Worm (Caenorhabditis elegans) whole organism, L3 larva: Measurements from ENCODE around the gene C07D8.6.

Source experiments
- R02D3.7 ChIP-seq: fragments of 150-350 bp; optimal IDR thresholded peaks from 2 replicates; lab custom pipeline; 2014; ENCODE audit warnings: missing biosample characterization, missing genetic modification characterization
- ZK546.5 ChIP-seq: sonication (generic microtip); optimal IDR thresholded peaks from 2 replicates; lab custom pipeline; 2017; ENCODE audit warnings: missing biosample characterization, missing genetic modification characterization
- aly-2 ChIP-seq: fragments of 150-350 bp; optimal IDR thresholded peaks from 2 replicates; lab custom pipeline; 2014; ENCODE audit warnings: missing biosample characterization, missing genetic modification characterization
- ceh-16 ChIP-seq: sonication (generic microtip); optimal IDR thresholded peaks from 2 replicates; lab custom pipeline; 2017; ENCODE audit warnings: missing biosample characterization, missing genetic modification characterization
- ceh-82 ChIP-seq: fragments of 150-350 bp; optimal IDR thresholded peaks from 2 replicates; lab custom pipeline; 2014; ENCODE audit warnings: missing biosample characterization, missing genetic modification characterization
- ceh-9 ChIP-seq: sonication (generic microtip); optimal IDR thresholded peaks from 2 replicates; lab custom pipeline; 2018; ENCODE audit warnings: missing biosample characterization, missing genetic modification characterization
- daf-12 ChIP-seq: fragments of 150-350 bp; optimal IDR thresholded peaks from 2 replicates; lab custom pipeline; 2014; ENCODE audit warnings: missing biosample characterization, missing genetic modification reagents, missing genetic modification characterization
- egl-27 ChIP-seq: sonication (generic microtip); optimal IDR thresholded peaks from 4 replicates; lab custom pipeline; 2017; ENCODE audit warnings: missing biosample characterization, missing genetic modification reagents, missing genetic modification characterization
- egl-5 ChIP-seq: fragments of 150-350 bp; optimal IDR thresholded peaks from 2 replicates; lab custom pipeline; 2017; ENCODE audit warnings: missing biosample characterization, missing genetic modification reagents, missing genetic modification characterization, inconsistent platforms
- elt-1 ChIP-seq: fragments of 150-350 bp; optimal IDR thresholded peaks from 2 replicates; lab custom pipeline; 2014; ENCODE audit warnings: missing biosample characterization, missing genetic modification characterization
- elt-2 ChIP-seq: sonication (generic microtip); optimal IDR thresholded peaks from 2 replicates; lab custom pipeline; 2016; ENCODE audit warnings: missing genetic modification reagents, mild to moderate bottlenecking, missing genetic modification characterization, missing compliant biosample characterization
- elt-3 ChIP-seq, 3 experiments: fragments of 150-350 bp in 1 of 3; sonication (generic microtip) in 2 of 3; optimal IDR thresholded peaks; 2 replicates in 2 of 3; 4 replicates in 1 of 3; lab custom pipeline; 2014 to 2017; ENCODE audit warnings: missing biosample characterization in 3 of 3, missing genetic modification characterization in 3 of 3
- eor-1 ChIP-seq, 2 experiments: fragments of 150-350 bp; optimal IDR thresholded peaks; 2 replicates each; lab custom pipeline; 2014 to 2018; ENCODE audit warnings: missing biosample characterization in 2 of 2, missing genetic modification characterization in 2 of 2
- fkh-2 ChIP-seq: fragments of 150-350 bp; optimal IDR thresholded peaks from 2 replicates; lab custom pipeline; 2014; ENCODE audit warnings: missing biosample characterization, missing genetic modification reagents, missing genetic modification characterization
- fos-1 ChIP-seq: fragments of 150-350 bp; optimal IDR thresholded peaks from 2 replicates; lab custom pipeline; 2014; ENCODE audit warnings: missing biosample characterization, missing genetic modification characterization
- hmg-11 ChIP-seq: sonication (generic microtip); optimal IDR thresholded peaks from 2 replicates; lab custom pipeline; 2016; ENCODE audit warnings: missing genetic modification characterization, missing compliant biosample characterization
- jun-1 ChIP-seq: fragments of 150-350 bp; optimal IDR thresholded peaks from 2 replicates; lab custom pipeline; 2014; ENCODE audit warnings: missing biosample characterization, missing genetic modification reagents, missing genetic modification characterization
- lin-39 ChIP-seq: fragments of 150-350 bp; optimal IDR thresholded peaks from 2 replicates; lab custom pipeline; 2018; ENCODE audit warnings: missing biosample characterization, missing genetic modification reagents, missing genetic modification characterization
- lsy-12 ChIP-seq: sonication (generic microtip); optimal IDR thresholded peaks from 2 replicates; lab custom pipeline; 2016; ENCODE audit warnings: mild to moderate bottlenecking, missing genetic modification characterization, missing compliant biosample characterization
- mdl-1 ChIP-seq: fragments of 150-350 bp; optimal IDR thresholded peaks from 2 replicates; lab custom pipeline; 2014; ENCODE audit warnings: missing biosample characterization, missing genetic modification characterization
- mml-1 ChIP-seq: fragments of 150-350 bp; sonication (generic microtip); optimal IDR thresholded peaks from 3 replicates; lab custom pipeline; 2014; ENCODE audit warnings: missing biosample characterization, missing genetic modification characterization
- nfya-1 ChIP-seq: sonication (generic microtip); optimal IDR thresholded peaks from 2 replicates; lab custom pipeline; 2017; ENCODE audit warnings: missing genetic modification characterization, mild to moderate bottlenecking, missing compliant biosample characterization, antibody characterized with exemption, moderate library complexity; ENCODE audit not compliant: insufficient read depth
- nhr-23 ChIP-seq: fragments of 150-350 bp; optimal IDR thresholded peaks from 2 replicates; lab custom pipeline; 2014; ENCODE audit warnings: missing biosample characterization, missing genetic modification reagents, missing genetic modification characterization
- nhr-25 ChIP-seq: sonication (generic microtip); optimal IDR thresholded peaks from 2 replicates; lab custom pipeline; 2017; ENCODE audit warnings: missing biosample characterization, missing genetic modification characterization
- nhr-28 ChIP-seq: fragments of 150-350 bp; optimal IDR thresholded peaks from 2 replicates; lab custom pipeline; 2014; ENCODE audit warnings: missing biosample characterization, missing genetic modification characterization
- nhr-43 ChIP-seq: sonication (generic microtip); optimal IDR thresholded peaks from 2 replicates; lab custom pipeline; 2016; ENCODE audit warnings: mild to moderate bottlenecking, missing genetic modification characterization, missing compliant biosample characterization; ENCODE audit not compliant: poor library complexity, severe bottlenecking
- nhr-76 ChIP-seq: fragments of 150-350 bp; sonication (generic microtip); optimal IDR thresholded peaks from 5 replicates; lab custom pipeline; 2014; ENCODE audit warnings: missing biosample characterization, missing genetic modification characterization
- pqm-1 ChIP-seq: fragments of 150-350 bp; optimal IDR thresholded peaks from 2 replicates; lab custom pipeline; 2017; ENCODE audit warnings: missing biosample characterization, missing genetic modification characterization, inconsistent platforms
- sea-2 ChIP-seq: fragments of 150-350 bp; sonication (generic microtip); optimal IDR thresholded peaks from 4 replicates; lab custom pipeline; 2014; ENCODE audit warnings: missing biosample characterization, missing genetic modification reagents, missing genetic modification characterization
- skn-1 ChIP-seq: fragments of 150-350 bp; optimal IDR thresholded peaks from 2 replicates; lab custom pipeline; 2014; ENCODE audit warnings: missing biosample characterization, missing genetic modification characterization
- snpc-4 ChIP-seq: fragments of 150-350 bp; optimal IDR thresholded peaks from 2 replicates; lab custom pipeline; 2014; ENCODE audit warnings: missing biosample characterization, missing genetic modification characterization
- tbx-2 ChIP-seq: sonication (generic microtip); optimal IDR thresholded peaks from 2 replicates; lab custom pipeline; 2016; ENCODE audit warnings: mild to moderate bottlenecking, missing genetic modification characterization, missing compliant biosample characterization
- unc-62 ChIP-seq: fragments of 150-350 bp; sonication (generic microtip); optimal IDR thresholded peaks from 4 replicates; lab custom pipeline; 2014; ENCODE audit warnings: missing biosample characterization, missing genetic modification reagents, missing genetic modification characterization
- zag-1 ChIP-seq: fragments of 150-350 bp; optimal IDR thresholded peaks from 2 replicates; lab custom pipeline; 2014; ENCODE audit warnings: missing biosample characterization, missing genetic modification characterization
- ztf-11 ChIP-seq: fragments of 150-350 bp; optimal IDR thresholded peaks from 2 replicates; lab custom pipeline; 2014; ENCODE audit warnings: missing biosample characterization, missing genetic modification characterization
- ztf-4 ChIP-seq: fragments of 150-350 bp; optimal IDR thresholded peaks from 2 replicates; lab custom pipeline; 2014; ENCODE audit warnings: missing biosample characterization, missing genetic modification characterization

C07D8.6 gene

ce11 chrX:7323604-7324003, 17.7 kb upstream of the C07D8.6 start:
- TF ChIP-seq nhr-43 (tag; lab: Kevin White, UChicago), result peak; percentile 71
- TF ChIP-seq nfya-1 (tag; lab: Kevin White, UChicago), result peak; percentile 38
- TF ChIP-seq pqm-1, result peak; percentile 49
- TF ChIP-seq nhr-25, result peak; percentile 13
- peak; percentile 20 for TF ChIP-seq skn-1 (tag; lab: Kevin White, UChicago)
- TF ChIP-seq nhr-28, result no peak
- TF ChIP-seq elt-3 (tag; optimal IDR thresholded peaks at IDR 0.05; lab: Kevin White, UChicago), result peak in 1 of 3 experiments; percentile 6
- TF ChIP-seq lsy-12 (tag; lab: Kevin White, UChicago), result peak; percentile 58
- no peak for TF ChIP-seq zag-1 (tag; lab: Kevin White, UChicago)
- no peak for TF ChIP-seq ZK546.5 (tag; lab: Kevin White, UChicago)
- TF ChIP-seq tbx-2 (tag; lab: Kevin White, UChicago), result peak; percentile 31
- peak; percentile 67 for TF ChIP-seq elt-2 (tag; lab: Kevin White, UChicago)
- no peak for TF ChIP-seq mml-1 (tag; lab: Kevin White, UChicago)
- no peak for TF ChIP-seq egl-27

ce11 chrX:7326967-7327651, 14.2 kb upstream of the C07D8.6 start, which contains the start of gene sng-1:
Gene sng-1, plus strand, starts transcription at chrX:7327601.
- TF ChIP-seq hmg-11 (peak; percentile 56), nfya-1 (tag; lab: Kevin White, UChicago) (peak; percentile 36), nhr-25 (no peak), egl-5 (no peak), skn-1 (tag; lab: Kevin White, UChicago) (no peak), lin-39 (tag; lab: Kevin White, UChicago) (peak; percentile 54), eor-1 (tag; optimal IDR thresholded peaks at IDR 0.05; lab: Kevin White, UChicago) (no peak), zag-1 (tag; lab: Kevin White, UChicago) (no peak)

ce11 chrX:7328065-7328564, 13.2 kb upstream of the C07D8.6 start:
- no peak for TF ChIP-seq skn-1 (tag; lab: Kevin White, UChicago)
- TF ChIP-seq sea-2 (GFP tag; lab: Kevin White, UChicago), result no peak
- TF ChIP-seq aly-2 (tag; lab: Kevin White, UChicago), result no peak
- peak; percentile 82 for TF ChIP-seq elt-1 (tag; lab: Kevin White, UChicago)
- TF ChIP-seq R02D3.7 (tag; lab: Kevin White, UChicago), result no peak
- TF ChIP-seq fkh-2 (tag; lab: Kevin White, UChicago), result no peak
- no peak for TF ChIP-seq zag-1 (tag; lab: Kevin White, UChicago)
- no peak for TF ChIP-seq ztf-11 (tag; lab: Kevin White, UChicago)
- peak; percentile 41 for TF ChIP-seq unc-62 (GFP tag; lab: Kevin White, UChicago)
- TF ChIP-seq tbx-2 (tag; lab: Kevin White, UChicago), result no peak

ce11 chrX:7329601-7330000, 11.7 kb upstream of the C07D8.6 start, which contains the start of gene ttr-59:
Gene ttr-59, plus strand, starts transcription at chrX:7329818.
- peak; percentile 59 for TF ChIP-seq nhr-25
- peak; percentile 51 for TF ChIP-seq nhr-23 (tag; lab: Kevin White, UChicago)
- TF ChIP-seq nfya-1 (tag; lab: Kevin White, UChicago), result no peak

- TF ChIP-seq elt-1 (tag; lab: Kevin White, UChicago) (peak; percentile 48), nhr-23 (tag; lab: Kevin White, UChicago) (peak; percentile 75), aly-2 (tag; lab: Kevin White, UChicago) (no peak), nhr-25 (peak; percentile 38), nhr-28 (no peak)
These were observed 10.6 kb upstream of the C07D8.6 start, which contains the start of gene ttr-30 for ce11 chrX:7330685-7331196. Gene ttr-30, plus strand, starts transcription at chrX:7330949.

- TF ChIP-seq unc-62 (GFP tag; lab: Kevin White, UChicago) (peak; percentile 56), fos-1 (tag; lab: Kevin White, UChicago) (peak; percentile 9), fkh-2 (tag; lab: Kevin White, UChicago) (no peak), egl-5 (peak; percentile 96), snpc-4 (tag; lab: Kevin White, UChicago) (peak; percentile 66), ztf-11 (tag; lab: Kevin White, UChicago) (no peak), ztf-4 (tag; lab: Kevin White, UChicago) (peak; percentile 72), hmg-11 (peak; percentile 100), eor-1 (tag; optimal IDR thresholded peaks at IDR 0.05; lab: Kevin White, UChicago) (no peak), R02D3.7 (tag; lab: Kevin White, UChicago) (peak; percentile 63), pqm-1 (peak; percentile 54), ceh-9 (tag; lab: Kevin White, UChicago) (no peak), ceh-16 (no peak), mdl-1 (tag; lab: Kevin White, UChicago) (peak; percentile 77), daf-12 (tag; lab: Kevin White, UChicago) (no peak), ceh-82 (no peak), lsy-12 (tag; lab: Kevin White, UChicago) (peak; percentile 90), sea-2 (GFP tag; lab: Kevin White, UChicago) (no peak), elt-3 (tag; optimal IDR thresholded peaks at IDR 0.05; lab: Kevin White, UChicago) (peak in 1 of 3 experiments; percentile 69), aly-2 (tag; lab: Kevin White, UChicago) (no peak), nhr-28 (no peak), nhr-76 (tag; lab: Kevin White, UChicago) (peak; percentile 60), jun-1 (peak; percentile 96), nfya-1 (tag; lab: Kevin White, UChicago) (peak; percentile 95)
These were observed 7.0 kb upstream of the C07D8.6 start, which contains the start of gene epg-7 for ce11 chrX:7334302-7334724. Gene epg-7, plus strand, starts transcription at chrX:7334714.
